Fruit fly (Drosophila melanogaster): ENCODE results near the gene CG32119.

Gene CG32119

DNA sequence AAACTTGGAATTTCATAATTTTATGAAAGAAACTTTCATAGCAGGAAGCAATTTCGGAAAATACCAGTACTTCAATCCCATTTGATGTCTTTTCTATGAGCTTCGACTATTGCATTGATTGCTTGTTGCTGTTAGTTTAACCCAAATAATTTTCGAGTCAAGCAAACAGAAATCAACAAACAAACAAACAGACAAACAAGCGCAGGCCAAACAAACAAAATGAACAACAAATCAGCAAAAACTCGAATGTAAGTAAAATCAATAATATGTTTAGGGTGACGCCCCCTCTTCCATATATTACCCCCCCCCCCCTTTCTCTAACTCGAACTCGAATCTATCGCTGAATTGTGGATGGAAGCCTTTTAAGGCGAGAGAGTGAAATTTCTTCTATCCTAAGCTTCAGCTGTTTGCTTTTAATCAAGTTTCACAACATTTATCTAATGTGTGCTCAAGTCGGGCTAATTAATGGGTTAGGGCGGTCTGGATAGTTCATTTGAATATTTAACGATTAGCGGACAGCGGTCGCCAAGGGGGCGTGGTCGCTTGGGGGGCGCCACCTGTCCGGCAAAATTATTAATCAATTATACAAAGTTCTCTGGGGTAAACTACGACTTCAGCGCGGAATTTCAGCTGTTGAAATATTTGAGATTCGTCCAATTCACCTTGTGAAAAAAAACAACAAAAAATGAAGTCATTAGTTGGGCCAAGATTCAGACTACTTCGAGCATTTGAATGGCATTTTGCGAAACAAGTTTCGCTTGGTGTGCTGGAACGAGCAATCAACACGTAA lies 12.8 kb downstream of the CG32119 start (continued):
- TF ChIP-seq Sox100B (GFP tag; optimal IDR thresholded peaks at IDR 0.05) (peak; percentile 84), Optix (GFP tag; IDR thresholded peaks at IDR 0.05) (peak; percentile 49; the same call in 2 of the 3 replicates), al (GFP tag; IDR thresholded peaks at IDR 0.05) (no peak), CG15514 (GFP tag; optimal IDR thresholded peaks at IDR 0.05) (peak; percentile 45), Mes4 (GFP tag; optimal IDR thresholded peaks at IDR 0.05) (peak; percentile 73), gfzf (GFP tag; optimal IDR thresholded peaks at IDR 0.05) (no peak), Hr78 (GFP tag; optimal IDR thresholded peaks at IDR 0.05) (peak in 1 of 2 experiments; percentile 49), crol (GFP tag; IDR thresholded peaks at IDR 0.05) (peak; percentile 63), CG18011 (GFP tag; optimal IDR thresholded peaks at IDR 0.05) (peak; percentile 29), ERR (GFP tag; optimal IDR thresholded peaks at IDR 0.05) (peak; percentile 28), vnd (GFP tag; IDR thresholded peaks at IDR 0.05; ENCODE audit: partially characterized antibody) (no peak), CG13775 (GFP tag; optimal IDR thresholded peaks at IDR 0.05) (no peak), mam (GFP tag; optimal IDR thresholded peaks at IDR 0.05) (no peak), slbo (GFP tag; IDR thresholded peaks at IDR 0.05) (no peak), CkIIα-i1 (GFP tag; IDR thresholded peaks at IDR 0.05) (no peak), sens (GFP tag) (peak; percentile 97), prd (optimal IDR thresholded peaks at IDR 0.05) (no peak), prd (GFP tag; IDR thresholded peaks at IDR 0.05) (no peak), ato (GFP tag; IDR thresholded peaks at IDR 0.05; ENCODE audit: partially characterized antibody) (no peak), ham (GFP tag; IDR thresholded peaks at IDR 0.05) (no peak), CG34224 (GFP tag; IDR thresholded peaks at IDR 0.05; ENCODE audit: partially characterized antibody) (no peak), CG9437 (GFP tag; optimal IDR thresholded peaks at IDR 0.05) (no peak), Nf-YB (GFP tag; optimal IDR thresholded peaks at IDR 0.05) (peak; percentile 51), caup (GFP tag; optimal IDR thresholded peaks at IDR 0.05; ENCODE audit: severe bottlenecking) (peak; percentile 48), CG31388 (GFP tag; optimal IDR thresholded peaks at IDR 0.05) (no peak), CG9609 (GFP tag; optimal IDR thresholded peaks at IDR 0.05) (no peak), CG4282 (GFP tag; optimal IDR thresholded peaks at IDR 0.05) (no peak), Neu2 (GFP tag; optimal IDR thresholded peaks at IDR 0.05; ENCODE audit: borderline replicate concordance) (no peak), CG9727 (GFP tag; optimal IDR thresholded peaks at IDR 0.05) (peak; percentile 79), grau (tag; optimal IDR thresholded peaks at IDR 0.05) (peak; percentile 15), cwo (GFP tag; optimal IDR thresholded peaks at IDR 0.05) (peak; percentile 25), kay (GFP tag; optimal IDR thresholded peaks at IDR 0.05) (peak; percentile 12), tio (GFP tag; optimal IDR thresholded peaks at IDR 0.05) (peak; percentile 45), run (tag; optimal IDR thresholded peaks at IDR 0.05) (peak; percentile 62), CG17912 (GFP tag; optimal IDR thresholded peaks at IDR 0.05) (peak; percentile 53), CG2875 (GFP tag; optimal IDR thresholded peaks at IDR 0.05) (peak; percentile 95), CG13424 (tag; optimal IDR thresholded peaks at IDR 0.05) (peak; percentile 49), CG1024 (GFP tag; IDR thresholded peaks at IDR 0.05) (peak; percentile 79), CG3847 (GFP tag; IDR thresholded peaks at IDR 0.05) (no peak), CG5245 (GFP tag; optimal IDR thresholded peaks at IDR 0.05) (peak; percentile 58), CG7987 (GFP tag; optimal IDR thresholded peaks at IDR 0.05) (peak; percentile 91), CG12155 (GFP tag; optimal IDR thresholded peaks at IDR 0.05) (no peak), CG10147 (GFP tag; optimal IDR thresholded peaks at IDR 0.05) (peak; percentile 48), CG2120 (GFP tag; optimal IDR thresholded peaks at IDR 0.05) (no peak), CG2199 (GFP tag; IDR thresholded peaks at IDR 0.05) (no peak), CG14965 (GFP tag; optimal IDR thresholded peaks at IDR 0.05; ENCODE audit: borderline replicate concordance) (peak; percentile 51), trh (GFP tag; optimal IDR thresholded peaks at IDR 0.05) (peak; percentile 34), dan (GFP tag; IDR thresholded peaks at IDR 0.05) (no peak), wdn (GFP tag; IDR thresholded peaks at IDR 0.05) (no peak)

Data from whole organism, embryonic.